Fruit fly (Drosophila melanogaster) whole organism, embryonic: ENCODE measurements around the gene CG6216.

Experiments
- Adf1 ChIP-seq: fragments of 200-800 bp; sonication (Bioruptor generic); IDR thresholded peaks from 2 replicates; pipeline ENCODE4 v1.3.6; 2022; ENCODE audit warnings: missing biosample characterization, missing genetic modification characterization
- CG10959 ChIP-seq: fragments of 200-800 bp; sonication (Bioruptor generic); IDR thresholded peaks from 2 replicates; pipeline ENCODE4 v1.3.6; 2022; ENCODE audit warnings: missing biosample characterization, missing genetic modification characterization
- CG10979 ChIP-seq: fragments of 200-800 bp; sonication (Bioruptor generic); optimal IDR thresholded peaks from 2 replicates; lab custom pipeline; 2018; ENCODE audit warnings: missing biosample characterization, mild to moderate bottlenecking, missing genetic modification characterization, moderate library complexity
- CG11695 ChIP-seq: fragments of 200-800 bp; sonication (Bioruptor generic); IDR thresholded peaks from 3 replicates; pipeline ENCODE4 v1.3.6; 2022; ENCODE audit warnings: missing biosample characterization, missing genetic modification characterization
- CG13424 ChIP-seq: fragments of 200-800 bp; sonication (Bioruptor generic); optimal IDR thresholded peaks from 2 replicates; lab custom pipeline; 2019; ENCODE audit warnings: missing biosample characterization, mild to moderate bottlenecking, missing genetic modification characterization, moderate library complexity
- CG14050 ChIP-seq: fragments of 200-800 bp; sonication (Bioruptor generic); IDR thresholded peaks from 3 replicates; pipeline ENCODE4 v1.3.6; 2022; ENCODE audit warnings: missing biosample characterization, missing genetic modification characterization
- CG1832 ChIP-seq: fragments of 200-800 bp; sonication (Bioruptor generic); optimal IDR thresholded peaks from 2 replicates; lab custom pipeline; 2017; ENCODE audit warnings: missing biosample characterization, mild to moderate bottlenecking, missing genetic modification characterization, inconsistent platforms
- CG18476 ChIP-seq: fragments of 200-800 bp; sonication (Bioruptor generic); optimal IDR thresholded peaks from 2 replicates; lab custom pipeline; 2016; ENCODE audit warnings: missing biosample characterization, mild to moderate bottlenecking, missing genetic modification characterization
- CG18599 ChIP-seq: fragments of 200-800 bp; sonication (Bioruptor generic); optimal IDR thresholded peaks from 3 replicates; lab custom pipeline; 2017; ENCODE audit warnings: missing biosample characterization, missing genetic modification characterization, mild to moderate bottlenecking, moderate library complexity, missing genetic modification reagents
- CG18764 ChIP-seq: fragments of 200-800 bp; sonication (Bioruptor generic); optimal IDR thresholded peaks from 3 replicates; lab custom pipeline; 2016; ENCODE audit warnings: missing biosample characterization, missing genetic modification characterization
- CG2129 ChIP-seq: fragments of 200-800 bp; sonication (Bioruptor generic); IDR thresholded peaks from 2 replicates; pipeline ENCODE4 v1.3.6; 2022; ENCODE audit warnings: missing biosample characterization, missing genetic modification characterization; ENCODE audit not compliant: partially characterized antibody
- CG2202 ChIP-seq: fragments of 200-800 bp; sonication (Bioruptor generic); optimal IDR thresholded peaks from 2 replicates; lab custom pipeline; 2018; ENCODE audit warnings: missing biosample characterization, mild to moderate bottlenecking, missing genetic modification characterization
- CG31441 ChIP-seq: fragments of 200-800 bp; sonication (Bioruptor generic); IDR thresholded peaks from 2 replicates; pipeline ENCODE4 v1.3.6; 2022; ENCODE audit warnings: missing biosample characterization, missing genetic modification characterization
- CG4854 ChIP-seq: fragments of 200-800 bp; sonication (Bioruptor generic); optimal IDR thresholded peaks from 2 replicates; lab custom pipeline; 2016; ENCODE audit warnings: missing biosample characterization, missing genetic modification characterization, inconsistent platforms
- CG8359 ChIP-seq: fragments of 200-800 bp; sonication (Bioruptor generic); optimal IDR thresholded peaks from 2 replicates; lab custom pipeline; 2017; ENCODE audit warnings: missing biosample characterization, mild to moderate bottlenecking, missing genetic modification characterization, borderline replicate concordance
- CG8478 ChIP-seq: fragments of >200 bp; optimal IDR thresholded peaks from 2 replicates; lab custom pipeline; 2018
- Chrac-16 ChIP-seq: fragments of 200-800 bp; sonication (Bioruptor generic); optimal IDR thresholded peaks from 3 replicates; lab custom pipeline; 2016; ENCODE audit warnings: missing biosample characterization, missing genetic modification characterization
- Eip74EF ChIP-seq, 2 experiments: fragments of 200-800 bp in 1 of 2; fragments of >200 bp in 1 of 2; sonication (Bioruptor generic) in 1 of 2; optimal IDR thresholded peaks; 2 replicates each; lab custom pipeline; 2017 to 2019; ENCODE audit warnings: missing biosample characterization in 2 of 2, missing genetic modification characterization in 2 of 2, mild to moderate bottlenecking in 1 of 2, moderate library complexity in 1 of 2
- Fer1 ChIP-seq: fragments of 200-800 bp; sonication (Bioruptor generic); optimal IDR thresholded peaks from 2 replicates; lab custom pipeline; 2017; ENCODE audit warnings: missing biosample characterization, mild to moderate bottlenecking, missing genetic modification characterization
- GATAe ChIP-seq: fragments of 200-800 bp; sonication (Bioruptor generic); conservative IDR thresholded peaks from 2 replicates; pipeline ENCODE4 v1.3.6; 2022; ENCODE audit warnings: missing biosample characterization, missing genetic modification characterization
- Hey ChIP-seq: fragments of 200-800 bp; sonication (Bioruptor generic); optimal IDR thresholded peaks from 3 replicates; lab custom pipeline; 2018; ENCODE audit warnings: missing biosample characterization, mild to moderate bottlenecking, missing genetic modification characterization
- Hr3 ChIP-seq: fragments of 200-800 bp; sonication (Bioruptor generic); optimal IDR thresholded peaks from 3 replicates; lab custom pipeline; 2016; ENCODE audit warnings: missing biosample characterization, missing genetic modification characterization
- Lhr ChIP-seq: fragments of 200-800 bp; sonication (Bioruptor generic); optimal IDR thresholded peaks from 3 replicates; lab custom pipeline; 2017; ENCODE audit warnings: mild to moderate bottlenecking, missing biosample characterization, missing genetic modification reagents, missing genetic modification characterization
- Max ChIP-seq: fragments of 200-800 bp; sonication (Bioruptor generic); optimal IDR thresholded peaks from 2 replicates; lab custom pipeline; 2016; ENCODE audit warnings: missing biosample characterization, mild to moderate bottlenecking, missing genetic modification characterization
- Med ChIP-seq: fragments of 200-800 bp; sonication (Bioruptor generic); peaks from one replicate; lab custom pipeline; 2016; ENCODE audit warnings: missing biosample characterization, missing genetic modification characterization, mild to moderate bottlenecking, inconsistent platforms, moderate library complexity
- Optix ChIP-seq: fragments of 200-800 bp; sonication (Bioruptor generic); IDR thresholded peaks from 3 replicates; pipeline ENCODE4 v1.3.6; 2022; ENCODE audit warnings: missing biosample characterization, missing genetic modification characterization
- Sry-β ChIP-seq: fragments of 200-800 bp; sonication (Bioruptor generic); optimal IDR thresholded peaks from 2 replicates; lab custom pipeline; 2018; ENCODE audit warnings: missing biosample characterization, mild to moderate bottlenecking, missing genetic modification characterization, moderate library complexity
- Usf ChIP-seq: fragments of 200-800 bp; sonication (Bioruptor generic); optimal IDR thresholded peaks from 2 replicates; lab custom pipeline; 2017; ENCODE audit warnings: missing genotype, missing biosample characterization, missing genetic modification characterization
- al ChIP-seq: fragments of 200-800 bp; sonication (Bioruptor generic); IDR thresholded peaks from 2 replicates; pipeline ENCODE4 v1.3.6; 2022; ENCODE audit warnings: missing biosample characterization, missing genetic modification characterization
- ase ChIP-seq: fragments of 200-800 bp; sonication (Bioruptor generic); IDR thresholded peaks from 3 replicates; pipeline ENCODE4 v1.3.6; 2022; ENCODE audit warnings: missing biosample characterization, missing genetic modification characterization
- bsh ChIP-seq, 2 experiments: fragments of 200-800 bp; sonication (Bioruptor generic); optimal IDR thresholded peaks; 2 replicates each; lab custom pipeline; 2017 to 2018; ENCODE audit warnings: mild to moderate bottlenecking in 2 of 2, missing biosample characterization in 2 of 2, missing genetic modification characterization in 2 of 2, moderate library complexity in 1 of 2
- caup ChIP-seq: fragments of 200-800 bp; sonication (Bioruptor generic); optimal IDR thresholded peaks from 3 replicates; lab custom pipeline; 2017; ENCODE audit warnings: missing biosample characterization, mild to moderate bottlenecking, missing genetic modification characterization, moderate library complexity; ENCODE audit not compliant: severe bottlenecking
- fd102C ChIP-seq: fragments of 200-800 bp; sonication (Bioruptor generic); optimal IDR thresholded peaks from 2 replicates; lab custom pipeline; 2018; ENCODE audit warnings: missing biosample characterization, mild to moderate bottlenecking, missing genetic modification characterization, moderate library complexity
- jumu ChIP-seq: fragments of 200-800 bp; sonication (Bioruptor generic); optimal IDR thresholded peaks from 3 replicates; lab custom pipeline; 2016; ENCODE audit warnings: missing biosample characterization, missing genetic modification characterization
- lilli ChIP-seq: fragments of 200-800 bp; sonication (Bioruptor generic); optimal IDR thresholded peaks from 3 replicates; lab custom pipeline; 2016; ENCODE audit warnings: missing biosample characterization, missing genetic modification characterization
- nau ChIP-seq: fragments of 200-800 bp; sonication (Bioruptor generic); optimal IDR thresholded peaks from 3 replicates; lab custom pipeline; 2017; ENCODE audit warnings: missing biosample characterization, mild to moderate bottlenecking, missing genetic modification characterization, missing genetic modification reagents
- nerfin-2 ChIP-seq: fragments of 200-800 bp; sonication (Bioruptor generic); IDR thresholded peaks from 2 replicates; pipeline ENCODE4 v1.3.6; 2022; ENCODE audit warnings: missing biosample characterization, missing genetic modification characterization; ENCODE audit not compliant: partially characterized antibody
- pros ChIP-seq: fragments of 200-800 bp; sonication (Bioruptor generic); optimal IDR thresholded peaks from 3 replicates; lab custom pipeline; 2019; ENCODE audit warnings: missing biosample characterization, mild to moderate bottlenecking, missing genetic modification characterization, moderate library complexity
- run ChIP-seq: fragments of 200-800 bp; sonication (Bioruptor generic); optimal IDR thresholded peaks from 3 replicates; lab custom pipeline; 2018; ENCODE audit warnings: missing biosample characterization, mild to moderate bottlenecking, missing genetic modification characterization
- sens-2 ChIP-seq: fragments of 200-800 bp; sonication (Bioruptor generic); IDR thresholded peaks from 2 replicates; pipeline ENCODE4 v1.3.6; 2022; ENCODE audit warnings: missing biosample characterization, missing genetic modification characterization
- shn ChIP-seq: fragments of 200-800 bp; sonication (Bioruptor generic); optimal IDR thresholded peaks from 3 replicates; lab custom pipeline; 2016; ENCODE audit warnings: missing biosample characterization, missing genetic modification characterization
- sob ChIP-seq: fragments of 200-800 bp; sonication (Bioruptor generic); IDR thresholded peaks from 2 replicates; pipeline ENCODE4 v1.3.6; 2022; ENCODE audit warnings: missing biosample characterization, missing genetic modification characterization
- stc ChIP-seq: fragments of 200-800 bp; sonication (Bioruptor generic); IDR thresholded peaks from 2 replicates; pipeline ENCODE4 v1.3.6; 2022; ENCODE audit warnings: missing biosample characterization, missing genetic modification characterization
- tap ChIP-seq: fragments of 200-800 bp; optimal IDR thresholded peaks from 3 replicates; lab custom pipeline; 2019; ENCODE audit warnings: missing biosample characterization, mild to moderate bottlenecking, missing genetic modification characterization, moderate library complexity
- trem ChIP-seq: fragments of 200-800 bp; optimal IDR thresholded peaks from 3 replicates; lab custom pipeline; 2019; ENCODE audit warnings: missing biosample characterization, mild to moderate bottlenecking, missing genetic modification characterization, moderate library complexity
- tx ChIP-seq: fragments of 200-800 bp; sonication (Bioruptor generic); optimal IDR thresholded peaks from 2 replicates; lab custom pipeline; 2016; ENCODE audit warnings: missing biosample characterization, missing genetic modification characterization
- wdn ChIP-seq: fragments of 200-800 bp; sonication (Bioruptor generic); IDR thresholded peaks from 2 replicates; pipeline ENCODE4 v1.3.6; 2022; ENCODE audit warnings: missing biosample characterization, missing genetic modification characterization
- yki ChIP-seq: fragments of >200 bp; optimal IDR thresholded peaks from 3 replicates; lab custom pipeline; 2018
- zf30C ChIP-seq: fragments of 200-800 bp; sonication (Bioruptor generic); optimal IDR thresholded peaks from 3 replicates; lab custom pipeline; 2018; ENCODE audit warnings: missing biosample characterization, mild to moderate bottlenecking, missing genetic modification characterization

Gene CG6216

dm6 chr3L:11148478-11149251, 1.9 kb downstream of the CG6216 start (continued):
- TF ChIP-seq nau (GFP tag; lab: Kevin White, UChicago) (peak; percentile 38), stc (GFP tag; lab: Robert Waterston, UW) (no peak), CG18764 (GFP tag; lab: Kevin White, UChicago) (peak; percentile 30), Usf (no peak), Sry-β (no peak), CG2202 (peak; percentile 9), CG18476 (GFP tag; lab: Kevin White, UChicago) (no peak), Optix (GFP tag; lab: Robert Waterston, UW) (no peak), CG10979 (peak; percentile 81), zf30C (no peak), CG11695 (GFP tag; lab: Robert Waterston, UW) (peak; percentile 57; the same call in 2 of the 3 replicates), jumu (GFP tag; lab: Kevin White, UChicago) (no peak), lilli (no peak), GATAe (GFP tag; lab: Robert Waterston, UW) (no peak), Hey (tag; lab: Kevin White, UChicago) (no peak), trem (peak; percentile 35), ase (no peak), CG2129 (GFP tag; lab: Robert Waterston, UW) (no peak), CG13424 (tag; lab: Kevin White, UChicago) (peak; percentile 46), pros (GFP tag; lab: Kevin White, UChicago) (peak; percentile 26), bsh (GFP tag; optimal IDR thresholded peaks at IDR 0.05; lab: Kevin White, UChicago) (peak; percentile 64 to 80), CG4854 (GFP tag; lab: Kevin White, UChicago) (no peak), CG10959 (GFP tag; lab: Robert Waterston, UW) (no peak), al (GFP tag; lab: Robert Waterston, UW) (peak; percentile 33; the same call in 1 of the 2 replicates), tx (no peak), shn (GFP tag; lab: Kevin White, UChicago) (no peak), caup (no peak), yki (lab: Kevin White, UChicago) (no peak), CG8478 (lab: Kevin White, UChicago) (no peak), nerfin-2 (GFP tag; lab: Robert Waterston, UW) (no peak), fd102C (GFP tag; lab: Kevin White, UChicago) (no peak), Fer1 (GFP tag; lab: Kevin White, UChicago) (no peak), CG8359 (GFP tag; lab: Kevin White, UChicago) (peak; percentile 15), CG31441 (GFP tag; lab: Robert Waterston, UW) (peak; percentile 70), Hr3 (GFP tag; lab: Kevin White, UChicago) (peak; percentile 27), sob (GFP tag; lab: Robert Waterston, UW) (no peak), Lhr (GFP tag; lab: Kevin White, UChicago) (no peak), run (tag; lab: Kevin White, UChicago) (no peak), Max (GFP tag; lab: Kevin White, UChicago) (peak; percentile 13), sens-2 (GFP tag; lab: Robert Waterston, UW) (no peak), CG18599 (GFP tag; lab: Kevin White, UChicago) (peak; percentile 48), Adf1 (GFP tag; lab: Robert Waterston, UW) (no peak), tap (peak; percentile 42), Chrac-16 (GFP tag; lab: Kevin White, UChicago) (peak; percentile 14), Med (GFP tag; lab: Kevin White, UChicago) (no peak), CG14050 (no peak), wdn (GFP tag; lab: Robert Waterston, UW) (no peak), CG1832 (GFP tag; lab: Kevin White, UChicago) (no peak), Eip74EF (GFP tag; optimal IDR thresholded peaks at IDR 0.05; lab: Kevin White, UChicago) (peak in 1 of 2 experiments; percentile 43)
